Fruit fly (Drosophila melanogaster) whole organism, wandering third instar larva: ENCODE measurements around the gene CG33159.

Experiments
- Abd-B ChIP-seq: fragments of >200 bp; optimal IDR thresholded peaks from 2 replicates; lab custom pipeline; 2017; ENCODE audit warnings: missing biosample characterization, missing genetic modification characterization
- CG32264 ChIP-seq: fragments of 200-800 bp; sonication (Bioruptor generic); optimal IDR thresholded peaks from 2 replicates; lab custom pipeline; 2016; ENCODE audit warnings: missing biosample characterization, missing genetic modification characterization
- CG9705 ChIP-seq: fragments of 200-800 bp; sonication (Bioruptor generic); optimal IDR thresholded peaks from 2 replicates; lab custom pipeline; 2018; ENCODE audit warnings: missing biosample characterization, mild to moderate bottlenecking, missing genetic modification characterization
- CrebA ChIP-seq: fragments of 200-800 bp; sonication (Bioruptor generic); optimal IDR thresholded peaks from 2 replicates; lab custom pipeline; 2016; ENCODE audit warnings: missing biosample characterization, mild to moderate bottlenecking, missing genetic modification characterization, borderline replicate concordance
- Dfd ChIP-seq: fragments of >200 bp; optimal IDR thresholded peaks from 2 replicates; lab custom pipeline; 2017; ENCODE audit warnings: missing biosample characterization, missing genetic modification characterization
- Dif ChIP-seq: fragments of 200-275, 200-300 bp; sonication (Bioruptor generic); optimal IDR thresholded peaks from 2 replicates; lab custom pipeline; 2018; ENCODE audit warnings: missing biosample characterization, missing genetic modification characterization; ENCODE audit not compliant: partially characterized antibody
- GATAd ChIP-seq: sonication (Bioruptor generic); optimal IDR thresholded peaks from 2 replicates; lab custom pipeline; 2016; ENCODE audit warnings: missing biosample characterization, missing genetic modification characterization
- HLH106 ChIP-seq: fragments of 200-800 bp; optimal IDR thresholded peaks from 3 replicates; lab custom pipeline; 2019; ENCODE audit warnings: missing biosample characterization, mild to moderate bottlenecking, missing genetic modification characterization, moderate library complexity
- Hnf4 ChIP-seq: fragments of 200-800 bp; sonication (Bioruptor generic); optimal IDR thresholded peaks from 2 replicates; lab custom pipeline; 2016; ENCODE audit warnings: missing biosample characterization, mild to moderate bottlenecking, missing genetic modification characterization
- Hr78 ChIP-seq: fragments of >200 bp; optimal IDR thresholded peaks from 2 replicates; lab custom pipeline; 2017; ENCODE audit warnings: missing biosample characterization, missing genetic modification characterization
- Hr83 ChIP-seq: fragments of 200-300 bp; sonication (Bioruptor generic); optimal IDR thresholded peaks from 2 replicates; lab custom pipeline; 2016; ENCODE audit warnings: missing biosample characterization, mild to moderate bottlenecking, missing genetic modification characterization, moderate library complexity; ENCODE audit not compliant: poor library complexity, severe bottlenecking
- Jra ChIP-seq: sonication (Bioruptor generic); optimal IDR thresholded peaks from 2 replicates; lab custom pipeline; 2016; ENCODE audit warnings: missing biosample characterization, missing genetic modification characterization
- Mio ChIP-seq: sonication (Bioruptor generic); optimal IDR thresholded peaks from 2 replicates; lab custom pipeline; 2016; ENCODE audit warnings: missing biosample characterization, missing genetic modification characterization
- Myc ChIP-seq: fragments of >200 bp; optimal IDR thresholded peaks from 2 replicates; lab custom pipeline; 2017
- N ChIP-seq: fragments of >200 bp; optimal IDR thresholded peaks from 2 replicates; lab custom pipeline; 2018; ENCODE audit warnings: missing biosample characterization, missing external identifiers, missing genetic modification characterization
- OdsH ChIP-seq: fragments of 200-800 bp; sonication (Bioruptor generic); optimal IDR thresholded peaks from 2 replicates; lab custom pipeline; 2016; ENCODE audit warnings: missing biosample characterization, mild to moderate bottlenecking, missing genetic modification characterization
- Rel ChIP-seq, 2 experiments: fragments of 200-800 bp; sonication (Bioruptor generic) in 1 of 2; optimal IDR thresholded peaks; 2 replicates in 1 of 2; 3 replicates in 1 of 2; lab custom pipeline; 2016 to 2019; ENCODE audit warnings: mild to moderate bottlenecking in 2 of 2, missing biosample characterization in 2 of 2, missing genetic modification characterization in 2 of 2, moderate library complexity in 1 of 2
- Sp1 ChIP-seq: fragments of 200-800 bp; sonication (Bioruptor generic); optimal IDR thresholded peaks from 3 replicates; lab custom pipeline; 2019; ENCODE audit warnings: missing biosample characterization, mild to moderate bottlenecking, missing genetic modification characterization, moderate library complexity
- Vsx2 ChIP-seq: fragments of 200-300, 225-300 bp; sonication (Bioruptor generic); optimal IDR thresholded peaks from 2 replicates; lab custom pipeline; 2018; ENCODE audit warnings: missing biosample characterization, missing genetic modification characterization; ENCODE audit not compliant: partially characterized antibody
- br ChIP-seq: fragments of 200-800 bp; sonication (Bioruptor generic); optimal IDR thresholded peaks from 2 replicates; lab custom pipeline; 2016; ENCODE audit warnings: missing biosample characterization, missing genetic modification characterization
- brk ChIP-seq: fragments of 200-800 bp; sonication (Bioruptor generic); optimal IDR thresholded peaks from 2 replicates; lab custom pipeline; 2016; ENCODE audit warnings: missing biosample characterization, mild to moderate bottlenecking, missing genetic modification characterization
- dl ChIP-seq, 2 experiments: fragments of 175-275, 200-275 bp in 1 of 2; fragments of 200-275 bp in 1 of 2; sonication (Bioruptor generic); optimal IDR thresholded peaks; lab custom pipeline; 2018; ENCODE audit warnings: mild to moderate bottlenecking in 2 of 2, missing biosample characterization in 2 of 2, missing genetic modification characterization in 2 of 2, moderate library complexity in 2 of 2; ENCODE audit not compliant: partially characterized antibody in 2 of 2, insufficient read depth in 1 of 2
- dmrt93B ChIP-seq: fragments of 200-800 bp; sonication (Bioruptor generic); optimal IDR thresholded peaks from 2 replicates; lab custom pipeline; 2018; ENCODE audit warnings: missing biosample characterization, mild to moderate bottlenecking, missing genetic modification characterization
- dsf ChIP-seq: sonication (Bioruptor generic); optimal IDR thresholded peaks from 2 replicates; lab custom pipeline; 2016; ENCODE audit warnings: missing biosample characterization, missing genetic modification characterization, borderline replicate concordance
- ey ChIP-seq: fragments of 200-800 bp; sonication (Bioruptor generic); optimal IDR thresholded peaks from 2 replicates; lab custom pipeline; 2016; ENCODE audit warnings: missing biosample characterization, missing genetic modification characterization
- foxo ChIP-seq, 2 experiments: fragments of 200-800 bp; sonication (Bioruptor generic); optimal IDR thresholded peaks; 2 replicates in 1 of 2; 3 replicates in 1 of 2; lab custom pipeline; 2016 to 2017; ENCODE audit warnings: missing biosample characterization in 2 of 2, missing genetic modification characterization in 2 of 2
- fru ChIP-seq: fragments of 200-800 bp; sonication (Bioruptor generic); optimal IDR thresholded peaks from 3 replicates; lab custom pipeline; 2016; ENCODE audit warnings: missing biosample characterization, mild to moderate bottlenecking, missing genetic modification characterization
- h ChIP-seq: fragments of 200-800 bp; sonication (Bioruptor generic); optimal IDR thresholded peaks from 3 replicates; lab custom pipeline; 2016; ENCODE audit warnings: missing biosample characterization, mild to moderate bottlenecking, missing genetic modification characterization
- jim ChIP-seq: fragments of 175-275, 200-325 bp; sonication (Bioruptor generic); optimal IDR thresholded peaks from 2 replicates; lab custom pipeline; 2016; ENCODE audit warnings: missing biosample characterization, mild to moderate bottlenecking, missing genetic modification characterization
- lola ChIP-seq: fragments of >200 bp; optimal IDR thresholded peaks from 2 replicates; lab custom pipeline; 2017; ENCODE audit warnings: missing biosample characterization, missing genetic modification characterization
- pan ChIP-seq: fragments of >200 bp; optimal IDR thresholded peaks from 2 replicates; lab custom pipeline; 2017
- psq ChIP-seq: fragments of 200-800 bp; sonication (Bioruptor generic); optimal IDR thresholded peaks from 3 replicates; lab custom pipeline; 2017; ENCODE audit warnings: missing biosample characterization, mild to moderate bottlenecking, missing genetic modification characterization, moderate library complexity
- rgr ChIP-seq: fragments of 200-800 bp; sonication (Bioruptor generic); optimal IDR thresholded peaks from 3 replicates; lab custom pipeline; 2016; ENCODE audit warnings: missing biosample characterization, mild to moderate bottlenecking, missing genetic modification characterization
- sage ChIP-seq: fragments of 200-800 bp; sonication (Bioruptor generic); optimal IDR thresholded peaks from 2 replicates; lab custom pipeline; 2016; ENCODE audit warnings: missing biosample characterization, mild to moderate bottlenecking, missing genetic modification characterization
- sv ChIP-seq: fragments of 200-800 bp; sonication (Bioruptor generic); optimal IDR thresholded peaks from 3 replicates; lab custom pipeline; 2016; ENCODE audit warnings: missing biosample characterization, missing genetic modification characterization
- tai ChIP-seq: sonication (Bioruptor generic); optimal IDR thresholded peaks from 2 replicates; lab custom pipeline; 2016; ENCODE audit warnings: missing biosample characterization, missing genetic modification characterization
- usp ChIP-seq: fragments of >200 bp; optimal IDR thresholded peaks from 2 replicates; lab custom pipeline; 2017; ENCODE audit warnings: missing biosample characterization, missing genetic modification characterization
- woc ChIP-seq: sonication (Bioruptor generic); optimal IDR thresholded peaks from 2 replicates; lab custom pipeline; 2016; ENCODE audit warnings: missing biosample characterization, mild to moderate bottlenecking, missing genetic modification characterization

The CG33159 gene

dm6 chr3L:3249664-3249996 is 45.4 kb upstream of the CG33159 start:
- TF ChIP-seq sv (GFP tag; lab: Kevin White, UChicago) (no peak), ey (GFP tag; lab: Kevin White, UChicago) (no peak), Hr83 (GFP tag; lab: Kevin White, UChicago) (peak; percentile 82)

dm6 chr3L:3248714-3249663 is 44.7 kb upstream of the CG33159 start:
- TF ChIP-seq usp (GFP tag; lab: Kevin White, UChicago) (no peak), psq (GFP tag; lab: Kevin White, UChicago) (peak; percentile 98), Hr78 (no peak), foxo (GFP tag; optimal IDR thresholded peaks at IDR 0.05; lab: Kevin White, UChicago) (peak; percentile 93 to 99), HLH106 (tag; lab: Kevin White, UChicago) (peak; percentile 98), pan (lab: Kevin White, UChicago) (no peak), Myc (no peak), Vsx2 (peak; percentile 39), Hnf4 (GFP tag; lab: Kevin White, UChicago) (peak; percentile 92), Rel (GFP tag; optimal IDR thresholded peaks at IDR 0.05; lab: Kevin White, UChicago) (peak; percentile 95), Rel (tag; optimal IDR thresholded peaks at IDR 0.05; lab: Kevin White, UChicago) (peak; percentile 87), ey (GFP tag; lab: Kevin White, UChicago) (peak; percentile 99), jim (peak; percentile 99), Dfd (GFP tag; lab: Kevin White, UChicago) (peak; percentile 97), dsf (GFP tag; lab: Kevin White, UChicago) (peak; percentile 92), Dif (GFP tag; lab: Kevin White, UChicago) (peak; percentile 53), Abd-B (GFP tag; lab: Kevin White, UChicago) (no peak), rgr (GFP tag; lab: Kevin White, UChicago) (peak; percentile 99), Hr83 (GFP tag; lab: Kevin White, UChicago) (peak; percentile 96), woc (peak; percentile 99), brk (GFP tag; lab: Kevin White, UChicago) (peak; percentile 93), sv (GFP tag; lab: Kevin White, UChicago) (peak; percentile 18), h (GFP tag; lab: Kevin White, UChicago) (peak; percentile 99), Jra (peak; percentile 95), GATAd (GFP tag; lab: Kevin White, UChicago) (peak; percentile 89), dl (GFP tag; optimal IDR thresholded peaks at IDR 0.05; lab: Kevin White, UChicago; ENCODE audit: insufficient read depth in 1 of 2, partially characterized antibody in 2 of 2) (peak in 1 of 2 experiments; percentile 59), fru (GFP tag; lab: Kevin White, UChicago) (peak; percentile 98), lola (GFP tag; lab: Kevin White, UChicago) (no peak), OdsH (GFP tag; lab: Kevin White, UChicago) (peak; percentile 99), CrebA (GFP tag; lab: Kevin White, UChicago) (peak; percentile 91), br (GFP tag; lab: Kevin White, UChicago) (peak; percentile 98), CG9705 (GFP tag; lab: Kevin White, UChicago) (peak; percentile 98), dmrt93B (peak; percentile 99), CG32264 (peak; percentile 96), sage (GFP tag; lab: Kevin White, UChicago) (peak; percentile 95), Mio (GFP tag; lab: Kevin White, UChicago) (peak; percentile 86), tai (GFP tag; lab: Kevin White, UChicago) (peak; percentile 95), N (GFP tag; lab: Kevin White, UChicago) (peak; percentile 25), Sp1 (GFP tag; lab: Kevin White, UChicago) (peak; percentile 99)
